Fruit fly (Drosophila melanogaster) whole organism, embryonic: Measurements from ENCODE around the gene CG10031.

Experiments
- Awh ChIP-seq: fragments of 200-800 bp; sonication (Bioruptor generic); IDR thresholded peaks from 2 replicates; pipeline ENCODE4, ENCODE4 v1.3.6; 2022; ENCODE audit warnings: missing biosample characterization, missing genetic modification characterization
- Blimp-1 ChIP-seq: fragments of 200-800 bp; sonication (Bioruptor generic); optimal IDR thresholded peaks from 3 replicates; lab custom pipeline; 2018; ENCODE audit warnings: missing biosample characterization, missing genetic modification characterization, mild to moderate bottlenecking, moderate library complexity, missing genetic modification reagents
- CG12155 ChIP-seq: fragments of 200-800 bp; sonication (Bioruptor generic); optimal IDR thresholded peaks from 3 replicates; lab custom pipeline; 2016; ENCODE audit warnings: missing biosample characterization, missing genetic modification characterization
- CG12219 ChIP-seq: fragments of 200-800 bp; sonication (Bioruptor generic); optimal IDR thresholded peaks from 3 replicates; lab custom pipeline; 2018; ENCODE audit warnings: missing biosample characterization, mild to moderate bottlenecking, missing genetic modification characterization
- CG12236 ChIP-seq: fragments of 200-800 bp; sonication (Bioruptor generic); optimal IDR thresholded peaks from 2 replicates; lab custom pipeline; 2016; ENCODE audit warnings: missing biosample characterization, missing genetic modification characterization
- CG13775 ChIP-seq: fragments of 200-800 bp; sonication (Bioruptor generic); optimal IDR thresholded peaks from 3 replicates; lab custom pipeline; 2017; ENCODE audit warnings: missing biosample characterization, mild to moderate bottlenecking, missing genetic modification characterization
- CG16813 ChIP-seq: fragments of 200-800 bp; sonication (Bioruptor generic); IDR thresholded peaks from 3 replicates; pipeline ENCODE4 v1.3.6; 2022; ENCODE audit warnings: missing biosample characterization, missing genetic modification characterization; ENCODE audit not compliant: partially characterized antibody
- CG16863 ChIP-seq: fragments of 200-800 bp; sonication (Bioruptor generic); optimal IDR thresholded peaks from 3 replicates; lab custom pipeline; 2016; ENCODE audit warnings: missing biosample characterization, missing genetic modification characterization
- CG18011 ChIP-seq: fragments of 200-800 bp; sonication (Bioruptor generic); optimal IDR thresholded peaks from 2 replicates; lab custom pipeline; 2017; ENCODE audit warnings: missing biosample characterization, missing genetic modification characterization, mild to moderate bottlenecking, moderate library complexity, missing genotype
- CG18262 ChIP-seq: fragments of 200-800 bp; optimal IDR thresholded peaks from 3 replicates; lab custom pipeline; 2019; ENCODE audit warnings: missing biosample characterization, mild to moderate bottlenecking, missing genetic modification characterization, moderate library complexity
- CG2129 ChIP-seq: fragments of 200-800 bp; sonication (Bioruptor generic); IDR thresholded peaks from 2 replicates; pipeline ENCODE4 v1.3.6; 2022; ENCODE audit warnings: missing biosample characterization, missing genetic modification characterization; ENCODE audit not compliant: partially characterized antibody
- CG31441 ChIP-seq: fragments of 200-800 bp; sonication (Bioruptor generic); IDR thresholded peaks from 2 replicates; pipeline ENCODE4 v1.3.6; 2022; ENCODE audit warnings: missing biosample characterization, missing genetic modification characterization
- CG3163 ChIP-seq: fragments of 200-800 bp; sonication (Bioruptor generic); optimal IDR thresholded peaks from 3 replicates; lab custom pipeline; 2016; ENCODE audit warnings: missing biosample characterization, missing genetic modification characterization
- CG32532 ChIP-seq: fragments of 200-800 bp; sonication (Bioruptor generic); IDR thresholded peaks from 2 replicates; pipeline ENCODE4 v1.3.6; 2022; ENCODE audit warnings: missing biosample characterization, missing genetic modification characterization
- CG32767 ChIP-seq: fragments of 200-800 bp; sonication (Bioruptor generic); IDR thresholded peaks from 2 replicates; pipeline ENCODE4 v1.3.6; 2022; ENCODE audit warnings: missing biosample characterization, missing genetic modification characterization
- CG33557 ChIP-seq: fragments of 200-800 bp; sonication (Bioruptor generic); optimal IDR thresholded peaks from 2 replicates; lab custom pipeline; 2019; ENCODE audit warnings: missing biosample characterization, mild to moderate bottlenecking, missing genetic modification characterization, moderate library complexity
- CG3407 ChIP-seq: fragments of 200-800 bp; sonication (Bioruptor generic); optimal IDR thresholded peaks from 2 replicates; lab custom pipeline; 2018; ENCODE audit warnings: missing biosample characterization, mild to moderate bottlenecking, missing genetic modification characterization
- CG42726 ChIP-seq: fragments of 200-800 bp; sonication (Bioruptor generic); IDR thresholded peaks from 2 replicates; pipeline ENCODE4 v1.3.6; 2022; ENCODE audit warnings: missing biosample characterization, missing genetic modification characterization; ENCODE audit not compliant: partially characterized antibody
- CG4424 ChIP-seq: fragments of 200-800 bp; sonication (Bioruptor generic); optimal IDR thresholded peaks from 3 replicates; lab custom pipeline; 2016; ENCODE audit warnings: missing biosample characterization, missing genetic modification characterization
- CG5245 ChIP-seq: fragments of 200-800 bp; sonication (Bioruptor generic); optimal IDR thresholded peaks from 3 replicates; lab custom pipeline; 2016; ENCODE audit warnings: missing biosample characterization, missing genetic modification characterization
- CG6854 ChIP-seq: fragments of 200-800 bp; sonication (Bioruptor generic); optimal IDR thresholded peaks from 3 replicates; lab custom pipeline; 2017; ENCODE audit warnings: missing biosample characterization, mild to moderate bottlenecking, missing genetic modification characterization
- CG7372 ChIP-seq: fragments of 200-800 bp; sonication (Bioruptor generic); IDR thresholded peaks from 2 replicates; pipeline ENCODE4 v1.3.6; 2022; ENCODE audit warnings: missing biosample characterization, missing genetic modification characterization
- CG7556 ChIP-seq: fragments of 200-800 bp; sonication (Bioruptor generic); optimal IDR thresholded peaks from 2 replicates; lab custom pipeline; 2017; ENCODE audit warnings: missing biosample characterization, mild to moderate bottlenecking, missing genetic modification characterization
- CG8359 ChIP-seq: fragments of 200-800 bp; sonication (Bioruptor generic); optimal IDR thresholded peaks from 2 replicates; lab custom pipeline; 2017; ENCODE audit warnings: missing biosample characterization, mild to moderate bottlenecking, missing genetic modification characterization, borderline replicate concordance
- D ChIP-seq, 2 experiments: fragments of 200-800 bp in 1 of 2; fragments of >200 bp in 1 of 2; sonication (Bioruptor generic) in 1 of 2; optimal IDR thresholded peaks; 2 replicates in 1 of 2; 3 replicates in 1 of 2; lab custom pipeline; 2017; ENCODE audit warnings: mild to moderate bottlenecking in 1 of 2, missing biosample characterization in 1 of 2, missing genetic modification characterization in 1 of 2, missing genetic modification reagents in 1 of 2
- Dip2 ChIP-seq: fragments of 200-800 bp; sonication (Bioruptor generic); IDR thresholded peaks from 2 replicates; pipeline ENCODE4 v1.3.6; 2022; ENCODE audit warnings: missing biosample characterization, missing genetic modification characterization
- Doc3 ChIP-seq: fragments of 200-800 bp; sonication (Bioruptor generic); IDR thresholded peaks from 3 replicates; pipeline ENCODE4 v1.3.6; 2022; ENCODE audit warnings: missing biosample characterization, missing genetic modification characterization; ENCODE audit not compliant: partially characterized antibody
- Dref ChIP-seq: fragments of 200-800 bp; sonication (Bioruptor generic); IDR thresholded peaks from 2 replicates; pipeline ENCODE4 v1.3.6; 2022; ENCODE audit warnings: missing biosample characterization, missing genetic modification characterization
- ERR ChIP-seq: fragments of 200-800 bp; sonication (Bioruptor generic); optimal IDR thresholded peaks from 2 replicates; lab custom pipeline; 2016; ENCODE audit warnings: missing biosample characterization, missing genetic modification characterization
- Kr ChIP-seq: fragments of 200-800 bp; sonication (Bioruptor generic); optimal IDR thresholded peaks from 2 replicates; lab custom pipeline; 2017; ENCODE audit warnings: missing biosample characterization, mild to moderate bottlenecking, missing genetic modification characterization
- Med ChIP-seq: fragments of 200-800 bp; sonication (Bioruptor generic); peaks from one replicate; lab custom pipeline; 2016; ENCODE audit warnings: missing biosample characterization, missing genetic modification characterization, mild to moderate bottlenecking, inconsistent platforms, moderate library complexity
- NC2β ChIP-seq: fragments of 200-800 bp; sonication (Bioruptor generic); optimal IDR thresholded peaks from 2 replicates; lab custom pipeline; 2016; ENCODE audit warnings: missing biosample characterization, missing genetic modification characterization
- Poxn ChIP-seq: fragments of 200-800 bp; sonication (Bioruptor generic); IDR thresholded peaks from 2 replicates; pipeline ENCODE4 v1.3.6; 2022; ENCODE audit warnings: missing biosample characterization, missing genetic modification characterization
- Spps ChIP-seq: fragments of 200-800 bp; sonication (Bioruptor generic); optimal IDR thresholded peaks from 2 replicates; lab custom pipeline; 2018; ENCODE audit warnings: missing biosample characterization, mild to moderate bottlenecking, missing genetic modification characterization
- Sry-β ChIP-seq: fragments of 200-800 bp; sonication (Bioruptor generic); optimal IDR thresholded peaks from 2 replicates; lab custom pipeline; 2018; ENCODE audit warnings: missing biosample characterization, mild to moderate bottlenecking, missing genetic modification characterization, moderate library complexity
- amos ChIP-seq: fragments of 200-800 bp; sonication (Bioruptor generic); IDR thresholded peaks from 2 replicates; pipeline ENCODE4 v1.3.6; 2022; ENCODE audit warnings: missing biosample characterization, missing genetic modification characterization; ENCODE audit not compliant: partially characterized antibody
- btn ChIP-seq: fragments of 200-800 bp; sonication (Bioruptor generic); optimal IDR thresholded peaks from 2 replicates; lab custom pipeline; 2016; ENCODE audit warnings: missing biosample characterization, missing genetic modification characterization
- chinmo ChIP-seq: fragments of 200-800 bp; sonication (Bioruptor generic); IDR thresholded peaks from 4 replicates; pipeline ENCODE4 v1.3.6; 2022; ENCODE audit warnings: missing biosample characterization, missing genetic modification characterization; ENCODE audit not compliant: partially characterized antibody
- da ChIP-seq: fragments of 200-800 bp; sonication (Bioruptor generic); optimal IDR thresholded peaks from 2 replicates; lab custom pipeline; 2016; ENCODE audit warnings: missing biosample characterization, missing genetic modification characterization
- emc ChIP-seq: fragments of 200-800 bp; sonication (Bioruptor generic); optimal IDR thresholded peaks from 2 replicates; lab custom pipeline; 2016; ENCODE audit warnings: missing biosample characterization, missing genetic modification characterization
- eve ChIP-seq, 2 experiments: fragments of >200 bp; optimal IDR thresholded peaks; 2 replicates each; lab custom pipeline; 2017; ENCODE audit warnings: missing biosample characterization in 2 of 2, missing genetic modification characterization in 2 of 2
- ewg ChIP-seq: fragments of 200-800 bp; sonication (Bioruptor generic); optimal IDR thresholded peaks from 3 replicates; lab custom pipeline; 2017; ENCODE audit warnings: mild to moderate bottlenecking, missing biosample characterization, missing genetic modification reagents, missing genetic modification characterization
- inv ChIP-seq: fragments of 200-800 bp; sonication (Bioruptor generic); IDR thresholded peaks from 2 replicates; pipeline ENCODE4 v1.3.6; 2022; ENCODE audit warnings: missing biosample characterization, missing genetic modification characterization; ENCODE audit not compliant: partially characterized antibody
- kay ChIP-seq: fragments of 200-800 bp; sonication (Bioruptor generic); optimal IDR thresholded peaks from 2 replicates; lab custom pipeline; 2016; ENCODE audit warnings: missing biosample characterization, missing genetic modification characterization
- luna ChIP-seq: fragments of 200-800 bp; sonication (Bioruptor generic); optimal IDR thresholded peaks from 2 replicates; lab custom pipeline; 2016; ENCODE audit warnings: missing biosample characterization, missing genetic modification characterization
- nom ChIP-seq: fragments of 200-800 bp; sonication (Bioruptor generic); optimal IDR thresholded peaks from 2 replicates; lab custom pipeline; 2017; ENCODE audit warnings: missing biosample characterization, missing genetic modification characterization, mild to moderate bottlenecking, moderate library complexity, missing genetic modification reagents
- pfk ChIP-seq: fragments of 200-800 bp; sonication (Bioruptor generic); optimal IDR thresholded peaks from 2 replicates; lab custom pipeline; 2018; ENCODE audit warnings: missing biosample characterization, mild to moderate bottlenecking, missing genetic modification characterization, moderate library complexity
- salm ChIP-seq: fragments of 200-800 bp; sonication (Bioruptor generic); optimal IDR thresholded peaks from 2 replicates; lab custom pipeline; 2018; ENCODE audit warnings: missing biosample characterization, mild to moderate bottlenecking, missing genetic modification characterization
- toy ChIP-seq: fragments of 200-800 bp; sonication (Bioruptor generic); IDR thresholded peaks from 2 replicates; pipeline ENCODE4 v1.3.6; 2022; ENCODE audit warnings: missing biosample characterization, missing genetic modification characterization
- vvl ChIP-seq: fragments of 200-800 bp; sonication (Bioruptor generic); IDR thresholded peaks from 2 replicates; pipeline ENCODE4 v1.3.6; 2022; ENCODE audit warnings: missing biosample characterization, missing genetic modification characterization

The CG10031 gene

DNA sequence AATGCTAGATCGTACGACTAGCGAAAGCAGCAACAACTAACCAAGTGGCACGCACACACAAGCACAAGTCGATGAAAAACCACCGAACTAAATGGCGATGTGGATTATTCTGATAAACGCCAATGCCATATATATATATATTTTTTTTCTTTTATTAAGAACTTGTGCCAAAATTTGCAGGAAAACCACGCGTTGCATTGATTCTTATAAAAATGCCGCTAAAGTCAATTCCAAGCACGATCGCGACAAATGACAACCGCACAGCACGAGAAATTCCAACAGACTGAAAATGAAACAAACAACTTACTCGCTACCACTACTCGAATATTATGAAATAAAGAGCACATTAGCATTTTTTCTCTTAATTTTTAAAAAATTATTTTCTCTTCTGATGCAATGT lies 42.2 kb downstream of the CG10031 start, which contains the start of gene for (continued):
- TF ChIP-seq CG42726 (GFP tag; lab: Robert Waterston, UW) (peak; percentile 38; the same call in 1 of the 2 replicates), CG18011 (no peak), pfk (peak; percentile 76), Poxn (no peak), inv (GFP tag; lab: Robert Waterston, UW) (no peak), Dip2 (GFP tag; lab: Robert Waterston, UW) (no peak), Awh (GFP tag; lab: Robert Waterston, UW) (no peak), CG7556 (GFP tag; lab: Kevin White, UChicago) (no peak), salm (no peak), CG2129 (no peak), Sry-β (no peak), eve (GFP tag; optimal IDR thresholded peaks at IDR 0.05; lab: Kevin White, UChicago) (no peak), CG12219 (GFP tag; lab: Kevin White, UChicago) (no peak), CG33557 (GFP tag; lab: Kevin White, UChicago) (no peak), da (no peak), chinmo (GFP tag; lab: Robert Waterston, UW) (0 out of 4 replicates have a peak, but pooled peaks have one; percentile 34), CG16813 (GFP tag; lab: Robert Waterston, UW) (no peak), CG13775 (GFP tag; lab: Kevin White, UChicago) (no peak), CG32767 (no peak), CG7372 (GFP tag; lab: Robert Waterston, UW) (no peak), Dref (GFP tag; lab: Robert Waterston, UW) (no peak), CG3407 (no peak), CG4424 (GFP tag; lab: Kevin White, UChicago) (no peak), CG31441 (GFP tag; lab: Robert Waterston, UW) (no peak), CG6854 (GFP tag; lab: Kevin White, UChicago) (no peak), luna (no peak), btn (GFP tag; lab: Kevin White, UChicago) (no peak), NC2β (GFP tag; lab: Kevin White, UChicago) (no peak), emc (GFP tag; lab: Kevin White, UChicago) (no peak), ERR (GFP tag; lab: Kevin White, UChicago) (no peak), vvl (GFP tag; lab: Robert Waterston, UW) (peak; percentile 42; the same call in 1 of the 2 replicates), Spps (tag; lab: Kevin White, UChicago) (no peak), toy (GFP tag; lab: Robert Waterston, UW) (no peak), Kr (GFP tag; lab: Kevin White, UChicago) (no peak), D (optimal IDR thresholded peaks at IDR 0.05; lab: Kevin White, UChicago) (no peak), D (GFP tag; optimal IDR thresholded peaks at IDR 0.05; lab: Kevin White, UChicago) (no peak), nom (GFP tag; lab: Kevin White, UChicago) (peak; percentile 31), CG12155 (GFP tag; lab: Kevin White, UChicago) (peak; percentile 93), Med (GFP tag; lab: Kevin White, UChicago) (peak; percentile 50), kay (GFP tag; lab: Kevin White, UChicago) (no peak), Blimp-1 (GFP tag; lab: Kevin White, UChicago) (no peak), CG3163 (GFP tag; lab: Kevin White, UChicago) (peak; percentile 64), CG5245 (GFP tag; lab: Kevin White, UChicago) (no peak), CG12236 (no peak), CG16863 (GFP tag; lab: Kevin White, UChicago) (no peak), CG18262 (tag; lab: Kevin White, UChicago) (no peak), Doc3 (no peak), ewg (GFP tag; lab: Kevin White, UChicago) (no peak), amos (GFP tag; lab: Robert Waterston, UW) (peak; percentile 9; the same call in 1 of the 2 replicates), CG8359 (no peak), CG32532 (peak; percentile 19; the same call in 1 of the 2 replicates)
